Fruit fly (Drosophila melanogaster) S2 (cell line): ENCODE measurements around the gene CG6051.

ENCODE experiments used
- CG8478 ChIP-seq: fragments of >200 bp; optimal IDR thresholded peaks from 2 replicates; lab custom pipeline; 2018
- CTCF ChIP-seq, 2 experiments: fragments of >200 bp; optimal IDR thresholded peaks; 2 replicates each; lab custom pipeline; 2018

Gene CG6051

DNA sequence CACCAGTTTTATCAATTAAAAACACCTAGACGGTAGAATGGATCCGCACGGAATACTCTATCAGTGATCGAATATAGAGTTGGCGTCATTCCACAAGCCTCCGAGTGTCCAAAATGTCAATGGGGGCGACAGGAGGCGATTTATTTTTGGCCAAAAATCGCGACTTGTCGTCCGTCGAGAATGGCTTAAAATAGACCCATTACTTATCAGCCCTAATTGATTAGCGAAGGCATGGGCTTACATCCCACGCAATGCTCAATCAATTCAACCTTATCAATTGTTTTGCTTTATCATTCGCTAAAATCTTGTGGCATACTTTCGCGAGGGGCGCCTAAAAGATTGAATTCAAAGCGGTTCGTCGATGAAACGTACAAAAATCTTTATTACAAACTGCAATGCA lies 42.8 kb downstream of the CG6051 start:
- TF ChIP-seq CG8478 (lab: Kevin White, UChicago) (no peak), CTCF (optimal IDR thresholded peaks at IDR 0.05; lab: Kevin White, UChicago) (no peak)

DNA sequence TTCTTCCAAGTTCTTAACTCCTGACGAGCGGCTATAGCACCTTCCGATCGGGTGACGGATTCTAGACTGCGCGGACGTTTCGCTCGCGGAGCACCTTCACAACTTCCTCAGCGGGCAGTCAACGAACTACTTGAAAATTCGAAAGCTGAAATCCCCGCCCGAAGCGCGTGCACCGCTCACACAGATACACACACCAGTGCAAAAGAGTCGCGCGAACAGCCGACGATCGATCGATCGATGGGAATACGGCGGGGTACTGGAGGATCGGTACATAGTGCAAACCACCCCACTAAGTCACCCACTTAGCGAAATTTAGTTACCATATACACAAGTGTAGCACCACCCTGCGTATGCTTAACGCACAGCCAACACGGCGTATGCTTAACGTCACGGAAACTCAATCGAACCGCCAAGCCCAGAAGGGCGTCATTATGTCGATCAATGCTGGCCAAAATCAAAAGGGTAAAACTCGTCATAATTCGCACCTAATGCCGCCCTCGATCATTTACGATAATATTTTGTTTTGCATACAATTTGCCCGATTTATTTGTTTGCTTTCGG lies 44.7 kb downstream of the CG6051 start, which contains the start of gene CAH9:
CAH9 (minus strand) TSS at position 51 of the 561 bp plus-strand sequence.
- no peak for TF ChIP-seq CTCF (optimal IDR thresholded peaks at IDR 0.05; lab: Kevin White, UChicago)
- no peak for TF ChIP-seq CG8478 (lab: Kevin White, UChicago)

DNA sequence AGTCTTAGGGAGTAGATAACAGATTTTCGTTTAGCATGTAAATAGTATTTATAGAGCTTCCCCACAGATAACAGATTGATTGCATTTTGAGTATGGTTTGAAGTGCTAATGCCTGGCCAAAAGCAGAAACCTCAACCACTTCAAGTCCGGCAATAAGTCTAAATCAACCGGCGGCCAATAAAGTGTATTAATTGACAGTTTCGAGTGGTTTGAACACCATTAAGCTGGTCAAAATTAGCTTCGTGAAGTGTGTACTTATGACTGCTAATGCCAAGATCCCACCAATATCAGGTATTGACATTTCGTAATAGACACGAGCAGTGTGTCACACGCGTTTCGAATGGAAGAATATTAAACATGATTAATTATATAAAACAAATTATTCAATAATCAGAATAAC lies 45.4 kb downstream of the CG6051 start:
- TF ChIP-seq CG8478 (lab: Kevin White, UChicago) (no peak), CTCF (optimal IDR thresholded peaks at IDR 0.05; lab: Kevin White, UChicago) (no peak)

DNA sequence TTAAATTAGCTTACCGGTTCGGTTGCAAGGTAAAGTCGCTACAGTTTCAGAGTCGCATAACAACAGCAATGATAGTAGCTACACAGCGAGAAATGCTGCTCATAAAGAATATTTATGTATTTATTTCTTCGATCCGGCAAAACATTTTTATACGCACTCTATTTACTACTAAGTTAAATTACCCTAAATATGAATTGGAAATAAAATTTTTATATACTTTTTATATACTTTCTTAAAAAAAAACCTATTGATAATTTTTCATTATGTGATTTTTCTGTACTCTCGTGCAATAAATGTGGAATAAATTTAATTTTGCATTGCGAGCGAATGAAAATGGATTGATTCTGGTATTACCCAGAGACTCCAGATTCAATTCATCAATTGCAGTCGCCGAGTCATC lies 49.9 kb downstream of the CG6051 start, which contains the start of gene Jhbp11:
Jhbp11 (plus strand) TSS at position 301 of the 400 bp plus-strand sequence.
- TF ChIP-seq CG8478 (lab: Kevin White, UChicago) (no peak), CTCF (optimal IDR thresholded peaks at IDR 0.05; lab: Kevin White, UChicago) (no peak)

DNA sequence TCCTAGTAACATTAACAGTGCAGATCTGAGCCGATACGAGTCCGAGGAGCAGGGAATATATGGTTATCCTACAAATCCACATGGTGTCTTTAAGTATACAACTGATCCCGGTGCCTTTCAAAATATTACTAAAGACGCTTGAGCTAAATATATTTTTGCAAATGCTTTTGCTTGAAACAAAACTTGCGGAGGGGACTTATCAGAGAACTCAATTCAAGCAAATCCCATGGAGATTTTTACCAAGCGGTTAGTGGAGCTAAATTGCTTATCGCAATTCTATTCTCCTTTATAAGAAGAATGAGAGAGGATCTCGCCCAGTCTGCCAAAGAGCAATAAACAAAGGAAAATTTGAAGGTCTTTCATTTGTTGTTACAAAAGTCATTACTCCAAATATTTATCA lies 51.3 kb downstream of the CG6051 start, which contains the start of gene eater:
eater (minus strand) TSS at position 101 of the 400 bp plus-strand sequence.
- TF ChIP-seq CTCF (optimal IDR thresholded peaks at IDR 0.05; lab: Kevin White, UChicago), result no peak
- no peak for TF ChIP-seq CG8478 (lab: Kevin White, UChicago)

DNA sequence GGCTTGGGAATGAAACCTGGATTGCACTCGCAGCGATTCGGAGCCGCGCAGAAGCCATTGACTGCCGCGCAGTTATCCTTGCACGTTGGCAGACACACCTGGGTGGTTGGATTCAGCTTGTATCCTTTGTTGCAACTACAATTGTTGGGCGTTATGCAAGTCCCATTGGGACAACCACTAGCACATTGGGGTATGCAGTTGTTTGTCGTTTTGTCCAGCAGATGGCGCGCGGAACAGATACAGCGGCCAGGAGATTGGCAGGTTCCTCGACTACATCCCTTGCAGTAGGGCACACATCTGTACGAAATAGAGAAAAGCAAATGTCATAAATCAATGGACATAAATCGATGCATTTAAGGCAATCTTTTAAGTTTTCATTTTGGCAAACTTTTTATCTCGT lies 52.2 kb downstream of the CG6051 start:
- TF ChIP-seq CTCF (optimal IDR thresholded peaks at IDR 0.05; lab: Kevin White, UChicago) (peak; percentile 79 to 86), CG8478 (lab: Kevin White, UChicago) (no peak)

DNA sequence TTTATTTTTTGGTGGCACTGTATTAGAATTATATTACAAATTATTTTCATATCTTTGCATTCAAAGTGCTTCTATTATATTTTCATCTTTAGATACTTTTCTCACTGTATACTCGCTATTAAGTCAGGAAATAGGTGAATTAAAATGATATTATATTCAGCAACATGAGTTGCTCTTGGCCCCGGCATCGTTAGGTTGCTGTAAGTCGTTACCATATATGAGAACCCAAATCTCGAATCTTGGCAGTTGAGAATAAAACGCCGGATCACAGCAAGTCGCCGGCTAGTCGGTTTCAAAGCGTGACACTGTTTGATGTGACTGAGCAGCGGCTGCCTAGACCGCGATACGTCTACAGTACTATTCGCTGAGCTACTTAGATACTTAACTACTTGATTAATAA lies 56.6 kb downstream of the CG6051 start, which contains the start of gene CG14259:
CG14259 (plus strand) TSS at position 301 of the 400 bp plus-strand sequence.
- TF ChIP-seq CTCF (optimal IDR thresholded peaks at IDR 0.05; lab: Kevin White, UChicago) (no peak), CG8478 (lab: Kevin White, UChicago) (no peak)

DNA sequence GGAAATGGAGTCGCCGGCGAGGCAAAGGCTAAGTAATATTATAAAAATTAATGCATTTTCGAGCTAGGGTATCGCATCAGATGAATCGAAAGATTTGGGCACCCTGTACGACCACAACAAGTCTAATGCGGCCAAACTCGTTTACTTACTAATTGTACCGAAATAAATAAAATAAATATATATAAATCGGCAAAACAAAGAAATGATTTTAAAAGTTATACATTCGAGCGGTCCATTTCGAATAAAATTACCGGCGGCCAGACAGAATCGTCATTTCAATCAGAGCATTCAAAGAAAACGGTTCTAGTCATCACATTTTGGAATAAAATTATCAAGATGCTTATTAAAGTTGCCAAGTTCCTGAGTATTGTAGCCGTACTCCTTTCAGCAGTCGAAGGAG lies 58.0 kb downstream of the CG6051 start, which contains the start of gene CG14258:
CG14258 (plus strand) TSS at position 301 of the 400 bp plus-strand sequence.
- TF ChIP-seq CG8478 (lab: Kevin White, UChicago), result no peak
- TF ChIP-seq CTCF (optimal IDR thresholded peaks at IDR 0.05; lab: Kevin White, UChicago), result no peak

DNA sequence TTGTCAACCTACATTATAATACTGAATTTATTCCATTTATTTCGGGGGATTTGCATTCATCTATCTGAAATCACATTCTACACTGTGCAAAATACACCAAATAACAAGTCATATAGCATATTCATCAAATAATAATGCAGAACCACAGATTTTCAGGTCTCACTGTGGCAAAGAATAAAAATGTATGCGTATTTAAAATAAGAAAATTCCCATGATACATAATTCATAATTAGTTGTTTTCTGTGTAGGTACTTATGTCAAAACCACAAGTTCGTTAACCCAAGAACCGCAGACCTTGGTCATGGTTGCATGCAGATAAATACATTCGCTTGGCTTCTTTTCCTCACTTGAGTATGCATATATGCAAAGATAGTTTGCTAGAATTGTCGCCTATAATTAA lies 58.6 kb downstream of the CG6051 start:
- TF ChIP-seq CG8478 (lab: Kevin White, UChicago) (no peak), CTCF (optimal IDR thresholded peaks at IDR 0.05; lab: Kevin White, UChicago) (no peak)

DNA sequence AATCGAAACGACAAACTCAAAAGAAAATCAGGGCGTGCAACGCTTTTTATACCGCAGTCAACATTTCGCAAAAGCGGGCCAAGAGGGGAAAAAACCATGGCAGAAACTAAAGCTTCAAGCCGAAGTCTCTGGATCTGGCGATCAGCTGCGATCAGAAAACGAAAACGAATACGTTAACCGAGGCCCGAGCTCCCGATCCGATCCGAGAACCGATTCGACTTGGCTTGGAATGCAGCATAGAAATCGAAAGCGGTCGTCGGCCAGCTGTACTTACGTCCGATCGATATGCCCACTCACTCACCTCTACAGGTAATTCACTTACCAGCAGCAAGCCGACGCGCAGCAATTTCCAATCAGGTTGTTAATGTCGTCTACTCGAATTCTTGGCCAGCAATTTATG lies 59.8 kb downstream of the CG6051 start, which contains the start of gene Cpr97Eb:
Cpr97Eb (minus strand) TSS at position 25 of the 400 bp plus-strand sequence.
- TF ChIP-seq CG8478 (lab: Kevin White, UChicago) (no peak), CTCF (optimal IDR thresholded peaks at IDR 0.05; lab: Kevin White, UChicago) (no peak)

DNA sequence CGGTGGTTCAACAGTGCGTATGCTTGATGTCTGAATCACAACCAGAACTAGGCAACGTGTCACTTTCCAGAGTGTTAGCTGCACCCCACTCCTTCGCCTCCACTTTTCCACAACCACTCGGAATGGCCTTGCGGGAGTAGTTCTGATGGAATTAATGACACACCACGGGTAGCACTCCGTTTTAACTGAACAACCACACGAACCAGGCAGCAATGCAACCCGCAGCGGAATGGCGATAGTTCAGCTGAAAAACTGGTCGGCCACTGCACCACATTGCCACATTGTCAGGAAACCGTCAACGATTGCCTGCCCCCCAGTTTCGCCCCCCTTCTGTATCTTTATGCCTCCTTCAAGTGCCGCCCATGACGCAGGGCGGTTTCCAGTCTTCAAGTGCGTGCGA lies 63.3 kb downstream of the CG6051 start, which contains the start of gene Cpr97Ea:
Cpr97Ea (minus strand) TSS at position 230 of the 400 bp plus-strand sequence.
- TF ChIP-seq CTCF (optimal IDR thresholded peaks at IDR 0.05; lab: Kevin White, UChicago) (no peak), CG8478 (lab: Kevin White, UChicago) (no peak)

DNA sequence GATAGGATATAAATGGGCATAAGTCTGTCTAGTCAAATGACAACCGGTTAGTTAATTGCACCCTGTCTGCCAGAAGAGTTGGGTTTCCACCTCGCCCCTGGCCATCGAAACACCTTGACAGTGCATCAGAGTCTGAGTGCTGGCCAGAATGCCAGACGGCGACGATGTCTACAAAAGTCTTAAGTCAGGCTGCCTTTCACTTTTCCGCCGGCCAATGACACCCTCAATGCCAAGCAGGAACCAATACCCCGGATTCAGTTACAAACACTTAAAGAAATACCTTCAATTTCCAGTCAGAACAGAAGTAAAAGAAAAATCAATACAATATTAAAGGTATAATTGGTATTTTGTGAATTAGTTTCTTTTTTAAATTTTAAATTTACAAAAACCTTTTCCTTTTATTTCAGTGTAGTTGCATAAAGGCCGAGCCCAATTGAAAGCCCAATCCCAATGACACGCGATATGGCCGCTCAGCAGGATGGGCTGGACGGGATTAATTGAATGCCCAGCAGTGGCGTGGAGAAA lies 66.3 kb downstream of the CG6051 start:
- TF ChIP-seq CG8478 (lab: Kevin White, UChicago) (no peak), CTCF (optimal IDR thresholded peaks at IDR 0.05; lab: Kevin White, UChicago) (no peak)

DNA sequence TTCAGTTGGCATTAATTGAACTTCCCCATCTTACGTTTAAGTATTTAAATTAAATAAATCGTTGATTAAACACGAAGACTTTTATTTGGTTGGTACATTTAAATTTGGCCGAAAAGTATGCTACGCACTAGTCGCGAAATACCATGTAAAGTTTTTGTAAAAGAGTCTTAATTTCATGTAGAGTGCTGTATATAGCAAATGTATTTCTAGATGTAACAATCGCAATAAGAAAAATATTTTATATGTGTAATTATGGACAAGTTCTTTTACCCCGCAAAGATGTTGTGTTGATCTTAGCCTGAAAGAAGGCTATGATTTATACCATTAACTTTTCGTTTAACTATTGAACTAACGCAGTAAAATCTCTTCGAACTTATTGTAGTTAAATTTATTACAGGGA lies 68.1 kb downstream of the CG6051 start:
- no peak for TF ChIP-seq CG8478 (lab: Kevin White, UChicago)
- peak in 1 of 2 experiments; percentile 38 for TF ChIP-seq CTCF (optimal IDR thresholded peaks at IDR 0.05; lab: Kevin White, UChicago)

DNA sequence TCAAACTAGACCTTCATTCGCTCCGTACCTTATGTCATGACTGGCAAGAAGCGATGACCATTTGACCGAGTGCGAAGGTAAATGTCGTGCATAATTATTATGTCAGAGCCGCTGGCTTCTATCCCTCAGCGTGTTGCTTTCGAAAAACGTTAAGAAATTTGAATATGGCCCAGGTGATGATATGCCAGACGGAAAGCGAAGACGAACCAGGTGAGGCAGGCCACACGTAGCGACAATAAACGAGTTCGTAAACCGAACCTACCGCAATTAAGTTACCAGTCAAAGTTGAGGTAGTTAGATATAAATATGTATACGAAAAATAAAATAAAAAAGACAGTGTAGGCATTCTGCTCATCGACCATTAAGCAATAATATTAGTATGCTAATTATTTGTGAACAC lies 74.3 kb downstream of the CG6051 start:
- TF ChIP-seq CTCF (optimal IDR thresholded peaks at IDR 0.05; lab: Kevin White, UChicago) (no peak), CG8478 (lab: Kevin White, UChicago) (no peak)

DNA sequence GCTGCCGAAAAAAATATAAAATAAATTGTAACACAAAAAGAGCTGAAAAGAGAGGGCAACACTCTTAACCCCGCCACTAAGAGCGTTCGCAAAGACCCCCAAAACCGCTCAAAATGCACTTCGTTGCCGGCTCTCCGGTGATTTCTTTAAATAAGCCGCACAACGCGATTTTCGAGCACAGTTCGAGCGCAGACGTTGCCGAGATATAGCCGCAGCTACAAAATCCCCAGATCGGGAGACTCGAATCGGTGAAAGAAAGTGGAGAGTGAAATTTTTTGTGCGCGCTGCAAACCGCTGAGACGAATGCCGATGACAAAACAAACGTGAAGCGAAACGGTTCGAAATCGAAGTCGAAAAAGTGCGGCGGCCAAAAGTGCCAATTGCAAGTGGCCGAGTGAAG lies 75.2 kb downstream of the CG6051 start, which contains the start of gene CG14257:
CG14257 (plus strand) TSS at position 177 of the 400 bp plus-strand sequence.
- no peak for TF ChIP-seq CTCF (optimal IDR thresholded peaks at IDR 0.05; lab: Kevin White, UChicago)
- no peak for TF ChIP-seq CG8478 (lab: Kevin White, UChicago)
